Fruit fly (Drosophila melanogaster) whole organism, wandering third instar larva: Measurements from ENCODE around the gene sra.

ENCODE experiments used
- Abd-B ChIP-seq: fragments of >200 bp; optimal IDR thresholded peaks from 2 replicates; lab custom pipeline; 2017; ENCODE audit warnings: missing biosample characterization, missing genetic modification characterization
- CG32264 ChIP-seq: fragments of 200-800 bp; sonication (Bioruptor generic); optimal IDR thresholded peaks from 2 replicates; lab custom pipeline; 2016; ENCODE audit warnings: missing biosample characterization, missing genetic modification characterization
- CG9705 ChIP-seq: fragments of 200-800 bp; sonication (Bioruptor generic); optimal IDR thresholded peaks from 2 replicates; lab custom pipeline; 2018; ENCODE audit warnings: missing biosample characterization, mild to moderate bottlenecking, missing genetic modification characterization
- CrebA ChIP-seq: fragments of 200-800 bp; sonication (Bioruptor generic); optimal IDR thresholded peaks from 2 replicates; lab custom pipeline; 2016; ENCODE audit warnings: missing biosample characterization, mild to moderate bottlenecking, missing genetic modification characterization, borderline replicate concordance
- Dfd ChIP-seq: fragments of >200 bp; optimal IDR thresholded peaks from 2 replicates; lab custom pipeline; 2017; ENCODE audit warnings: missing biosample characterization, missing genetic modification characterization
- Dif ChIP-seq: fragments of 200-275, 200-300 bp; sonication (Bioruptor generic); optimal IDR thresholded peaks from 2 replicates; lab custom pipeline; 2018; ENCODE audit warnings: missing biosample characterization, missing genetic modification characterization; ENCODE audit not compliant: partially characterized antibody
- GATAd ChIP-seq: sonication (Bioruptor generic); optimal IDR thresholded peaks from 2 replicates; lab custom pipeline; 2016; ENCODE audit warnings: missing biosample characterization, missing genetic modification characterization
- HLH106 ChIP-seq: fragments of 200-800 bp; optimal IDR thresholded peaks from 3 replicates; lab custom pipeline; 2019; ENCODE audit warnings: missing biosample characterization, mild to moderate bottlenecking, missing genetic modification characterization, moderate library complexity
- Hnf4 ChIP-seq: fragments of 200-800 bp; sonication (Bioruptor generic); optimal IDR thresholded peaks from 2 replicates; lab custom pipeline; 2016; ENCODE audit warnings: missing biosample characterization, mild to moderate bottlenecking, missing genetic modification characterization
- Hr78 ChIP-seq: fragments of >200 bp; optimal IDR thresholded peaks from 2 replicates; lab custom pipeline; 2017; ENCODE audit warnings: missing biosample characterization, missing genetic modification characterization
- Hr83 ChIP-seq: fragments of 200-300 bp; sonication (Bioruptor generic); optimal IDR thresholded peaks from 2 replicates; lab custom pipeline; 2016; ENCODE audit warnings: missing biosample characterization, mild to moderate bottlenecking, missing genetic modification characterization, moderate library complexity; ENCODE audit not compliant: poor library complexity, severe bottlenecking
- Jra ChIP-seq: sonication (Bioruptor generic); optimal IDR thresholded peaks from 2 replicates; lab custom pipeline; 2016; ENCODE audit warnings: missing biosample characterization, missing genetic modification characterization
- Mio ChIP-seq: sonication (Bioruptor generic); optimal IDR thresholded peaks from 2 replicates; lab custom pipeline; 2016; ENCODE audit warnings: missing biosample characterization, missing genetic modification characterization
- Myc ChIP-seq: fragments of >200 bp; optimal IDR thresholded peaks from 2 replicates; lab custom pipeline; 2017
- N ChIP-seq: fragments of >200 bp; optimal IDR thresholded peaks from 2 replicates; lab custom pipeline; 2018; ENCODE audit warnings: missing biosample characterization, missing external identifiers, missing genetic modification characterization
- OdsH ChIP-seq: fragments of 200-800 bp; sonication (Bioruptor generic); optimal IDR thresholded peaks from 2 replicates; lab custom pipeline; 2016; ENCODE audit warnings: missing biosample characterization, mild to moderate bottlenecking, missing genetic modification characterization
- Rel ChIP-seq, 2 experiments: fragments of 200-800 bp; sonication (Bioruptor generic) in 1 of 2; optimal IDR thresholded peaks; 2 replicates in 1 of 2; 3 replicates in 1 of 2; lab custom pipeline; 2016 to 2019; ENCODE audit warnings: mild to moderate bottlenecking in 2 of 2, missing biosample characterization in 2 of 2, missing genetic modification characterization in 2 of 2, moderate library complexity in 1 of 2
- Sp1 ChIP-seq: fragments of 200-800 bp; sonication (Bioruptor generic); optimal IDR thresholded peaks from 3 replicates; lab custom pipeline; 2019; ENCODE audit warnings: missing biosample characterization, mild to moderate bottlenecking, missing genetic modification characterization, moderate library complexity
- Vsx2 ChIP-seq: fragments of 200-300, 225-300 bp; sonication (Bioruptor generic); optimal IDR thresholded peaks from 2 replicates; lab custom pipeline; 2018; ENCODE audit warnings: missing biosample characterization, missing genetic modification characterization; ENCODE audit not compliant: partially characterized antibody
- br ChIP-seq: fragments of 200-800 bp; sonication (Bioruptor generic); optimal IDR thresholded peaks from 2 replicates; lab custom pipeline; 2016; ENCODE audit warnings: missing biosample characterization, missing genetic modification characterization
- brk ChIP-seq: fragments of 200-800 bp; sonication (Bioruptor generic); optimal IDR thresholded peaks from 2 replicates; lab custom pipeline; 2016; ENCODE audit warnings: missing biosample characterization, mild to moderate bottlenecking, missing genetic modification characterization
- dl ChIP-seq, 2 experiments: fragments of 175-275, 200-275 bp in 1 of 2; fragments of 200-275 bp in 1 of 2; sonication (Bioruptor generic); optimal IDR thresholded peaks; lab custom pipeline; 2018; ENCODE audit warnings: mild to moderate bottlenecking in 2 of 2, missing biosample characterization in 2 of 2, missing genetic modification characterization in 2 of 2, moderate library complexity in 2 of 2; ENCODE audit not compliant: partially characterized antibody in 2 of 2, insufficient read depth in 1 of 2
- dmrt93B ChIP-seq: fragments of 200-800 bp; sonication (Bioruptor generic); optimal IDR thresholded peaks from 2 replicates; lab custom pipeline; 2018; ENCODE audit warnings: missing biosample characterization, mild to moderate bottlenecking, missing genetic modification characterization
- dsf ChIP-seq: sonication (Bioruptor generic); optimal IDR thresholded peaks from 2 replicates; lab custom pipeline; 2016; ENCODE audit warnings: missing biosample characterization, missing genetic modification characterization, borderline replicate concordance
- ey ChIP-seq: fragments of 200-800 bp; sonication (Bioruptor generic); optimal IDR thresholded peaks from 2 replicates; lab custom pipeline; 2016; ENCODE audit warnings: missing biosample characterization, missing genetic modification characterization
- foxo ChIP-seq, 2 experiments: fragments of 200-800 bp; sonication (Bioruptor generic); optimal IDR thresholded peaks; 2 replicates in 1 of 2; 3 replicates in 1 of 2; lab custom pipeline; 2016 to 2017; ENCODE audit warnings: missing biosample characterization in 2 of 2, missing genetic modification characterization in 2 of 2
- fru ChIP-seq: fragments of 200-800 bp; sonication (Bioruptor generic); optimal IDR thresholded peaks from 3 replicates; lab custom pipeline; 2016; ENCODE audit warnings: missing biosample characterization, mild to moderate bottlenecking, missing genetic modification characterization
- h ChIP-seq: fragments of 200-800 bp; sonication (Bioruptor generic); optimal IDR thresholded peaks from 3 replicates; lab custom pipeline; 2016; ENCODE audit warnings: missing biosample characterization, mild to moderate bottlenecking, missing genetic modification characterization
- jim ChIP-seq: fragments of 175-275, 200-325 bp; sonication (Bioruptor generic); optimal IDR thresholded peaks from 2 replicates; lab custom pipeline; 2016; ENCODE audit warnings: missing biosample characterization, mild to moderate bottlenecking, missing genetic modification characterization
- lola ChIP-seq: fragments of >200 bp; optimal IDR thresholded peaks from 2 replicates; lab custom pipeline; 2017; ENCODE audit warnings: missing biosample characterization, missing genetic modification characterization
- pan ChIP-seq: fragments of >200 bp; optimal IDR thresholded peaks from 2 replicates; lab custom pipeline; 2017
- psq ChIP-seq: fragments of 200-800 bp; sonication (Bioruptor generic); optimal IDR thresholded peaks from 3 replicates; lab custom pipeline; 2017; ENCODE audit warnings: missing biosample characterization, mild to moderate bottlenecking, missing genetic modification characterization, moderate library complexity
- rgr ChIP-seq: fragments of 200-800 bp; sonication (Bioruptor generic); optimal IDR thresholded peaks from 3 replicates; lab custom pipeline; 2016; ENCODE audit warnings: missing biosample characterization, mild to moderate bottlenecking, missing genetic modification characterization
- sage ChIP-seq: fragments of 200-800 bp; sonication (Bioruptor generic); optimal IDR thresholded peaks from 2 replicates; lab custom pipeline; 2016; ENCODE audit warnings: missing biosample characterization, mild to moderate bottlenecking, missing genetic modification characterization
- sv ChIP-seq: fragments of 200-800 bp; sonication (Bioruptor generic); optimal IDR thresholded peaks from 3 replicates; lab custom pipeline; 2016; ENCODE audit warnings: missing biosample characterization, missing genetic modification characterization
- tai ChIP-seq: sonication (Bioruptor generic); optimal IDR thresholded peaks from 2 replicates; lab custom pipeline; 2016; ENCODE audit warnings: missing biosample characterization, missing genetic modification characterization
- usp ChIP-seq: fragments of >200 bp; optimal IDR thresholded peaks from 2 replicates; lab custom pipeline; 2017; ENCODE audit warnings: missing biosample characterization, missing genetic modification characterization
- woc ChIP-seq: sonication (Bioruptor generic); optimal IDR thresholded peaks from 2 replicates; lab custom pipeline; 2016; ENCODE audit warnings: missing biosample characterization, mild to moderate bottlenecking, missing genetic modification characterization

sra gene

DNA sequence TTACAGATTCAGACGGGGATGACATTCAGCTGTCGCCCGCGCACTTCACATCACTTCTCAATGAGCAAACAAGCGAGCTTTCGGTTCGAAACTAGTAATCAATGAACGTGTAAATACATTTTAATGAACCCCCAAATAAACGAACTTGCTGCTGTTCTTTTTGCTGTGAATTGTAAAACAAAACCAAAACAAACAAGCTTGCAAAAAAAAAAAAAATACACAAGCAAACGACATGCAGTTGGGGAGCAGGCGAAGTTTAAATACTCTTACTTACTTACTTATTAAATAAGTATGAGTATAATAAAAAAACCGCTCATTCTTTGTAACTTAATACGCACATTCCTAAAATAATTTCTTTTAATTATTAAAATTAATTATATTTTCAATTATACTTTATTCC, 32.5 kb upstream of the sra start:
- TF ChIP-seq Abd-B (GFP tag; lab: Kevin White, UChicago) (no peak), pan (lab: Kevin White, UChicago) (no peak), Hnf4 (GFP tag; lab: Kevin White, UChicago) (peak; percentile 46), Jra (GFP tag; lab: Kevin White, UChicago) (no peak), Dfd (GFP tag; lab: Kevin White, UChicago) (no peak), tai (GFP tag; lab: Kevin White, UChicago) (no peak), sv (GFP tag; lab: Kevin White, UChicago) (no peak), br (GFP tag; lab: Kevin White, UChicago) (peak; percentile 51), woc (no peak), HLH106 (tag; lab: Kevin White, UChicago) (peak; percentile 31), psq (GFP tag; lab: Kevin White, UChicago) (peak; percentile 39), Vsx2 (GFP tag; lab: Kevin White, UChicago) (no peak), jim (GFP tag; lab: Kevin White, UChicago) (peak; percentile 48), OdsH (GFP tag; lab: Kevin White, UChicago) (peak; percentile 49), CrebA (GFP tag; lab: Kevin White, UChicago) (peak; percentile 14), Rel (GFP tag; optimal IDR thresholded peaks at IDR 0.05; lab: Kevin White, UChicago) (peak; percentile 13), Rel (tag; optimal IDR thresholded peaks at IDR 0.05; lab: Kevin White, UChicago) (peak; percentile 40), Hr83 (GFP tag; lab: Kevin White, UChicago) (peak; percentile 50), fru (GFP tag; lab: Kevin White, UChicago) (peak; percentile 14), CG9705 (GFP tag; lab: Kevin White, UChicago) (no peak), h (GFP tag; lab: Kevin White, UChicago) (peak; percentile 12), N (GFP tag; lab: Kevin White, UChicago) (no peak), dsf (no peak), lola (no peak), foxo (GFP tag; optimal IDR thresholded peaks at IDR 0.05; lab: Kevin White, UChicago) (no peak), Mio (GFP tag; lab: Kevin White, UChicago) (no peak), GATAd (GFP tag; lab: Kevin White, UChicago) (no peak), sage (GFP tag; lab: Kevin White, UChicago) (no peak), Myc (lab: Kevin White, UChicago) (no peak), rgr (GFP tag; lab: Kevin White, UChicago) (peak; percentile 77), CG32264 (GFP tag; lab: Kevin White, UChicago) (peak; percentile 7), Sp1 (peak; percentile 78), dmrt93B (GFP tag; lab: Kevin White, UChicago) (no peak), usp (GFP tag; lab: Kevin White, UChicago) (no peak), Hr78 (no peak), brk (no peak), ey (GFP tag; lab: Kevin White, UChicago) (no peak), Dif (GFP tag; lab: Kevin White, UChicago) (no peak), dl (GFP tag; optimal IDR thresholded peaks at IDR 0.05; lab: Kevin White, UChicago; ENCODE audit: insufficient read depth in 1 of 2, partially characterized antibody in 2 of 2) (no peak)
- TF ChIP-seq, all 38 proteins: peak for 14

DNA sequence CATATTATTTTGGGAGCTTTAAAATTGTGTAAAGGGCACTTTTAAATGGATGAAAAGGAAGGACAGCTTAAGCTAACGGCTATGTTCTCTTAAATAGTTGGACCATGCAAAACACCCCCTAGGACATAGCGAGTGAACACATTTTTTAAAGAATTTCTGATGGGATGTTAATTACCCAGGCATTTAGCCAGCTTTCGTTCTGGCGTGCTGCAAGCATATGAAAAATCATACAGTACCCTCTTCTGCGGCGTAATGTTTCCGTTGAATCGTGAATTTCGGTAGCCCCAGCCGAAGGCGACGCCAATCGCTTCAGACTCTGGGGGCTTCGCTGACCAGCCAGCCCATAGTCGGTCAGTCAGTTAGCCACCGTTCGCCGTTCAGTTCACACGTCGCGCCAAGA, 32.1 kb upstream of the sra start, which contains the start of gene CG6006:
Gene CG6006, plus strand, starts transcription at position 301 of the 400 bp plus-strand sequence.
- no peak for TF ChIP-seq Hnf4 (GFP tag; lab: Kevin White, UChicago)
- TF ChIP-seq Hr83 (GFP tag; lab: Kevin White, UChicago), result no peak
- TF ChIP-seq woc, result no peak
- no peak for TF ChIP-seq Vsx2 (GFP tag; lab: Kevin White, UChicago)
- no peak for TF ChIP-seq sage (GFP tag; lab: Kevin White, UChicago)
- no peak for TF ChIP-seq fru (GFP tag; lab: Kevin White, UChicago)
- no peak for TF ChIP-seq CG9705 (GFP tag; lab: Kevin White, UChicago)
- TF ChIP-seq jim (GFP tag; lab: Kevin White, UChicago), result no peak
- no peak for TF ChIP-seq GATAd (GFP tag; lab: Kevin White, UChicago)
- no peak for TF ChIP-seq sv (GFP tag; lab: Kevin White, UChicago)
